Fruit fly (Drosophila melanogaster) whole organism, embryonic: ENCODE measurements around the gene Ufl1.

Experiments used
- BEAF-32 ChIP-seq: fragments of 200-800 bp; sonication (Bioruptor generic); optimal IDR thresholded peaks from 3 replicates; lab custom pipeline; 2017; ENCODE audit warnings: missing biosample characterization, missing genetic modification characterization, mild to moderate bottlenecking, moderate library complexity, missing genetic modification reagents
- CG8290 ChIP-seq, 3 experiments: fragments of 200-800 bp; sonication (Bioruptor generic); optimal IDR thresholded peaks; 2 replicates each; lab custom pipeline; 2016 to 2019; ENCODE audit warnings: missing biosample characterization in 3 of 3, missing genetic modification characterization in 3 of 3, mild to moderate bottlenecking in 2 of 3, moderate library complexity in 1 of 3
- Meics ChIP-seq: fragments of 200-800 bp; sonication (Bioruptor generic); optimal IDR thresholded peaks from 2 replicates; lab custom pipeline; 2017; ENCODE audit warnings: missing biosample characterization, mild to moderate bottlenecking, missing genetic modification characterization
- Oli ChIP-seq: fragments of 200-800 bp; sonication (Bioruptor generic); optimal IDR thresholded peaks from 2 replicates; lab custom pipeline; 2018; ENCODE audit warnings: missing biosample characterization, mild to moderate bottlenecking, missing genetic modification characterization, moderate library complexity

DNA sequence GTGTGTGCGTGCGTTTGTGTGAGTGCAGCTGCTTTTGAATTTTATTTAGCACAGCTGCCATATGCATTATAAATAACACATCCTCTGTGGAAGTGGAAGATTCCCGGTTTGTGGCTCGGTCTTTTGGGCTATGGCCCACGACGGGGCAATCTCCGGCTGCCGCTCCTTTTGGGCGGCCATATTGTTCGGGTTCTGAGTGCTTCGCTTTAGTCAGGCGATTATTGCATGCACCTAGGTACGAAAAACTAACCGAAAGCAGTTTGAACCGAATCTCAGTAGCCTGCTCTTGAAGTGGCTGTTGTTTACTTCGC is 818 bp upstream of the Ufl1 start:
- TF ChIP-seq BEAF-32 (GFP tag; lab: Kevin White, UChicago), result no peak
- TF ChIP-seq Oli (tag; lab: Kevin White, UChicago), result no peak
- TF ChIP-seq CG8290 (GFP tag; optimal IDR thresholded peaks at IDR 0.05; lab: Kevin White, UChicago), result no peak
- TF ChIP-seq CG8290 (tag; optimal IDR thresholded peaks at IDR 0.05; lab: Kevin White, UChicago), result no peak
- no peak for TF ChIP-seq Meics
